Fruit fly (Drosophila melanogaster) S2 (cell line): Measurements from ENCODE around the gene TfIIFalpha.
A peak's percentile ranks its signal among the peaks of the same experiment; 100 is the strongest.

ENCODE experiments used
- CG8478 ChIP-seq: fragments of >200 bp; optimal IDR thresholded peaks from 2 replicates; lab custom pipeline; 2018
- CTCF ChIP-seq, 2 experiments: fragments of >200 bp; optimal IDR thresholded peaks; 2 replicates each; lab custom pipeline; 2018

Gene TfIIFalpha

DNA sequence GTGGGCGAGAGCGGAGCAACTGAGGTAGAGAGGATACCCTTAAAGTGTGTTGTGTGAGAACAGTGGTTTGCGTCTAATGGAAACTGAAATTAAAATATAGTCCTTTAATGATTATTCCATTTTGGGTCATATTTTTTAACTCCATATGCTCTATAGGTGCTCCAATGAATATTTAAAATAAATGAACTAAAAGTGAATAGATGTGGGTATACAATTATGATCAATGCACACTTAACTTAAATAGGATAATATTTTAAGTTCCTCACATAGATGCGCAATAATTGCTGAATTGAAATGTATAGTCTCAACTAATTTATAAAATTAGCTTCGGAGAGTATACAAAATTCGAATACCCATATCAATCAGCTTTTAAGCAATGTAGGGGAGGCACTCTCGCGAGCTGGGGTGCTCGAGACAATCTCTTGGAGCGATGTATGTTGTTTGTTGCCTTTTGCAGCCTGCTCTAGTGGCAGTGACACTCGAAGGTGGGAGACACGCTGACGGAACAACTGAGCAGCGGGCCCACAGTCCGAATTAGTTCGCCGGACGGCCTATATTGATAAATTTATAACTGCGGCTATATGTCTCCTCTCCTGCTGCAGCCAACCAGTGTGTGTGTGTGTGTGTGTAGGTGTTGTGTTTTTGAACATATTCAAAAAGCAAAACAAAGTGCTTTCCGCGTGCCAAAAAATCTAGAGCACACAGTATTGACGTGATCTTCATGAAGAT lies 26.5 kb upstream of the TfIIFalpha start:
- TF ChIP-seq CG8478 (lab: Kevin White, UChicago) (no peak), CTCF (optimal IDR thresholded peaks at IDR 0.05; lab: Kevin White, UChicago) (no peak)

DNA sequence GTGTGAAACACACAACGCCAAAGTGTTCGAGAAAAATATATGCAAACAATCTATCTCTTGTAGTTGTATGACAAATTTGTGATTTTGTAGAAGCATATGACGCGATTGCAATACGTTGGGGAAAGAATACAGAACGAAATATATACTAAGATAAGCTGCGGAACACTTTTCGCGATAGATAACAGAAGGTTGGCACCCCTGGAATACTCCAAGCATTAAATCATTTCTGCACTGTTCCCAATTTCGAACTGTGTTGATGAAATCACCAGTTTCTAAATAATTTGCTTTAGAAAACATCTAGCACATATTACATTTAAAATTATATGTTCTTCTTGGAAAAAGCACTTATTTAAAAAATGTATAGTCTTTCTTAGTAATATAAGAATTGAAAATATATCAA lies 25.9 kb upstream of the TfIIFalpha start:
- TF ChIP-seq CTCF (optimal IDR thresholded peaks at IDR 0.05; lab: Kevin White, UChicago) (no peak), CG8478 (lab: Kevin White, UChicago) (no peak)

- TF ChIP-seq CTCF (optimal IDR thresholded peaks at IDR 0.05; lab: Kevin White, UChicago) (peak in 1 of 2 experiments; percentile 9), CG8478 (lab: Kevin White, UChicago) (no peak)
These were observed 12.2 kb upstream of the TfIIFalpha start, which contains the start of gene CG42724 for dm6 chr3R:6368100-6368499. TSS of gene CG42724 (minus strand) at chr3R:6368288.

DNA sequence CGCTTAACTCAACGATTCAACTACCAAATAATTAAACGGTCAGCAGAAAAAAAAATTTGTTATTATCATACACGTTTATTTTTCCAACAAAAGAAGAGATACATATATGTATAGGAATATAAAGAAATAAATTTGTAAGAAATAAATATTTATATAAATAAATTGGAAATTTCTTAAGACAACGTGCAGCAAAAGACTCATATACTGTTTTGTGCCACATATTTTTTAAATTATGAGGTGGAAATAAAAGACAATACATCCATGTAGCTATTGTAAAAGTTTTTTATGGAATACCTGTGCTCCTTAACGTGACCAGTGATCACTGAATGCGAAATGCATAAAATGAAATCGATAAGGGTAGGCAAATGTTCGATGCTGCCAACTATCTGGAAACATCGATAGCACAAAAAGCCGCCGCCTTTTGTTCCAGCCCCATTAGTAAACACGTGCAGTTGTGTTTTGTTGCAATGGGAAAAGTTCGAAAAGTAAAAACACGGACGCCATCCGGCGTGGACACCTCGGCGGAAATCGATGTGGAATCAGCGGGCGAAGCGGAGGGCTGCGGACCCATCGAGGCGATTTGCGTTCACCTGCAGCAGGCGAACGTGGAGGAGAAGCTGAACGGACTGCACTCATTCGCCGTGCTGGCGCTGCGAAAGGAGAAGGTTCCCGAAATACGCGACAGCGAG lies 11.6 kb upstream of the TfIIFalpha start, which contains the start of gene CG10286:
CG10286 (plus strand) TSS at position 416 of the 689 bp plus-strand sequence.
- TF ChIP-seq CG8478 (lab: Kevin White, UChicago) (no peak), CTCF (optimal IDR thresholded peaks at IDR 0.05; lab: Kevin White, UChicago) (peak in 1 of 2 experiments; percentile 18)

DNA sequence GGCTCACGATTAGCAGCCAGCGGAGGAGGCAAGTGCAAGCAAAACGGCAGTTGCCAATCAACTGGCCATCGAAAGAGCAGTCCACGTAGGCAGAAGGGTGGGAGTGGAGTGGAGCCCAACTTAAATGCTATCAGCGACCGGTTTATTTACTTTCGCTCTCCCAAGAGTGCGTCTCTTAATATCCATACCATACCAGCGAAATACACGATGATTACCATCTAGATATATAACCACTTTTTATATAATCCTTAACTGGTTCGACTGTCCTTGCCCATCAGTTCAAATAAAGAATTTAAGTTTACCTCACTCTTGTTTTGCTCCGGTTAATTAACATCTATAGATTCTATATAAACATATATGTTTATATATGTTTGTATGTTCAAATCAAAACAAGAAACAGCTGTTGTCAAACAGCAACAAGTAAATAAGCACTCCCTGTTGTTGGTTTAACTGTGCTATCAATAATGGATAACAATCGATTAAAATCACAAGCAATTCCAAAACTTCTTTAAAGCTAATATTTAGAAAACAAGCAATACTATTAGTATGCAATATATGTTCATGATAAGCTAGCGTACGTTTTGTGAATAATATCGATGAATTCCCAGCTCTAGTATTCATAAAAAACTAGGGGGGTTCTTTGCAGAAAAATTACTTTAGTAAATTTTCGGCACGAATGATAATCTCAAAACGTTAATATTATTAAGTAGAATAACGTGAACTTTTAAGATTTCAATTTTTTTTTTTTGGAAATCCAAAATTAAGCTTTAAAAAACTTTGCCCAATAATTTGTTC lies 6.6 kb upstream of the TfIIFalpha start:
- TF ChIP-seq CG8478 (lab: Kevin White, UChicago) (no peak), CTCF (optimal IDR thresholded peaks at IDR 0.05; lab: Kevin White, UChicago) (no peak)

dm6 chr3R:6374307-6374574 lies 6.0 kb upstream of the TfIIFalpha start, which contains the start of gene CG42564:
TSS of gene CG42564 (plus strand) at chr3R:6374475.
- no peak for TF ChIP-seq CG8478 (lab: Kevin White, UChicago)
- TF ChIP-seq CTCF (optimal IDR thresholded peaks at IDR 0.05; lab: Kevin White, UChicago): no peak

- TF ChIP-seq CTCF (optimal IDR thresholded peaks at IDR 0.05; lab: Kevin White, UChicago): no peak
- TF ChIP-seq CG8478 (lab: Kevin White, UChicago): no peak
These were observed 4.3 kb upstream of the TfIIFalpha start, which contains the start of gene CRAT for dm6 chr3R:6375944-6376343. TSS of gene CRAT (minus strand) at chr3R:6376044.

DNA sequence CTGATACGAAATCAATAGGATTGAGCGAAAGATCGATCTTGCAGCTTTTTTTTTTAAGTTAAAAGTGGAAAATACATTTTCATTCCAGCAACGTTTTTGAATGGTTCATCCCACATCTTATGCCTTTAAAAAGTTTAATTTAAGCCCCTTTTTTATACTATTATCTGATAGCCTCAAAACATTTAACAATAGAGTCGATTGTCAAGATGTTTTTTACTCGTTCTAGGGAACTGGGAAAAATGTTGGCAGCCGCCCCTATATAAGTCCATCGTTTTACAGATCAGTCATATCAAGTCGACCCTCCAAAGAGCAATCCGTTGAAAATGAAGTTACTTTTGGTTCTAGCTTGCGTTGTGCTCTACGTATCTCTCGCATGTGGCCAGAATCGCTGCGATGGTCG lies 2.8 kb upstream of the TfIIFalpha start, which contains the start of gene CG42537:
CG42537 (plus strand) TSS at position 301 of the 400 bp plus-strand sequence.
- TF ChIP-seq CG8478 (lab: Kevin White, UChicago) (no peak), CTCF (optimal IDR thresholded peaks at IDR 0.05; lab: Kevin White, UChicago) (no peak)

DNA sequence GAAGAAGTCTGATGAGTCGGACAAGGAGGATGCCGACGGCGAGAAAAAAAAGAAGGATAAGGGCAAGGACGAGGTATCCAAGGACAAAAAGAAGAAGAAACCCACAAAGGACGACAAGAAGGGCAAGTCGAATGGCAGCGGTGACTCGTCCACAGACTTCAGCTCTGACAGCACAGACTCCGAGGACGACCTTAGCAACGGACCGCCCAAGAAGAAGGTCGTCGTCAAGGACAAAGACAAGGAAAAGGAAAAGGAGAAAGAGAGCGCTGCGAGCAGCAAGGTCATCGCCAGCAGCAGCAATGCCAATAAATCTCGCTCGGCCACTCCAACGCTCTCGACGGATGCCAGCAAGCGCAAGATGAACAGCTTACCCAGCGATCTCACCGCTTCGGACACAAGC lies 1.5 kb downstream of the TfIIFalpha start:
- TF ChIP-seq CTCF (optimal IDR thresholded peaks at IDR 0.05; lab: Kevin White, UChicago) (no peak), CG8478 (lab: Kevin White, UChicago) (no peak)

DNA sequence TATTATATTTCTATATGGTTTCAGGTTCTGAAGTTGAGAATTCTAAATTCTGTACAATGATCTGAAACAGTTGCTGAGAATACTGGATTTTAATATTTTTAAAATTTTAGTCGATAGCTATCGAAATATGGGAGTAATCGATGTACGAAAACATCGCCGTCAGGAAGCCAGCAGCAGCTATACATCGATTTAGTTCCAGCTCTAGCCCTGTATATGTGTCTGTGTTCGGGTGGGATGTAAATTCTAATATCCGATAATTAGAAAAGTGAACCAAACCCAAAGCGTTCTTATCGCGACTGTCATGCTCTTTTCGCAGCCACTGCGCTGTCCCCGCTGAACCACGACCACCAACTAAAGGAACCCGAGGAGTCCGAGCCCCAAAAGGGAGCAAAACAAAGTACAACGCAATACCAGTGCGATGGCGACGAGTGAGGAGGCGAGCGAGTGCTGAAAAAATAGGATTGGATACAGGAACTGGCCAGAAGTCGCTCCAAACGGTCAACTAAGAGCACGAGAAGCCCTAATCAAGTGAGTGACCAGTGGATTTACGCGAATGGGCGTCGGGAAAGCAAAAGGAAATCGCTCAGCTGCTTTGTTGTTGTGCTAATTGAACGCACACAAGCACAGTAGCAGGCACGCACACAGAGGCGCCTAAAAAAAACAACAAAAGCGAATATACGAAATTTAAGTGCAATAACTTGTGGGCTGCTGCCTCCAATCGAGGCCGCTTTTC lies 2.6 kb downstream of the TfIIFalpha start, which contains the start of gene gzl:
gzl (plus strand) TSS at position 182 of the 733 bp plus-strand sequence.
- no peak for TF ChIP-seq CTCF (optimal IDR thresholded peaks at IDR 0.05; lab: Kevin White, UChicago)
- no peak for TF ChIP-seq CG8478 (lab: Kevin White, UChicago)

dm6 chr3R:6383466-6383769 lies 3.2 kb downstream of the TfIIFalpha start:
- TF ChIP-seq CG8478 (lab: Kevin White, UChicago) (no peak), CTCF (optimal IDR thresholded peaks at IDR 0.05; lab: Kevin White, UChicago) (no peak)

dm6 chr3R:6388414-6388830 lies 8.2 kb downstream of the TfIIFalpha start:
- no peak for TF ChIP-seq CTCF (optimal IDR thresholded peaks at IDR 0.05; lab: Kevin White, UChicago)
- TF ChIP-seq CG8478 (lab: Kevin White, UChicago): no peak

DNA sequence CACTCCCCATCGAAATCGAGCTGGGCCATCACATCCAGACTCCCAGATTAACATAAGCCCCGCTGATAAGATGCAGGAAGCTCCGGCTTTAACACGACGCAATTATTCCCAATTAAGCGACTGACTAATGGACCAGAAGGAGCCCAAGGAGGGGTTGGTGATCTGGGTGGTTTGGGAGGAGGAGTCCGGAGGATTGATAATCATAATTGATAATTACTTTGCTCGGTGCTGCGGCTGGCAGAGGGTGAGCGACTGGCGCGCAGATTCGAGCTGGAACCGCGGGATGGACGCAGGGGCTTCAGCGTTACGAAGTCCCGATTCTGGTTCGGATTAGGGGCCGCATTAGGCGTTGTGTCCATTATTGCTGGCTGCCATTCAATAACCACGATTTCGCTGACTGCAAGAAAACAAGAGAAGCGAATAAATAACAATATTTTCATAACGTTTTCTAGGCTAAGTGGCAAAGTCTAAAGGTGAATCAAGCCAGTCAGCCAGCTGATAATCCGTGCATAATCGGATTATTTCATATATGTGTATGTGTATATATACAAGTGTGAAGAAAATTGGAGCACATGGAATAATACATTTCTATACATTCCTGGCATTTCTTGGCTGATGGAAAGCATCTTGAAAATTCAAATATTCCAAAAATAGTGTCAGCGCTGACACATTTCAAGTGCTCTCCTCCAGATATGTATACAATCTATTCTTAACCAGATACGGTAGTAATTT lies 13.4 kb downstream of the TfIIFalpha start:
- TF ChIP-seq CTCF (optimal IDR thresholded peaks at IDR 0.05; lab: Kevin White, UChicago) (no peak), CG8478 (lab: Kevin White, UChicago) (no peak)

DNA sequence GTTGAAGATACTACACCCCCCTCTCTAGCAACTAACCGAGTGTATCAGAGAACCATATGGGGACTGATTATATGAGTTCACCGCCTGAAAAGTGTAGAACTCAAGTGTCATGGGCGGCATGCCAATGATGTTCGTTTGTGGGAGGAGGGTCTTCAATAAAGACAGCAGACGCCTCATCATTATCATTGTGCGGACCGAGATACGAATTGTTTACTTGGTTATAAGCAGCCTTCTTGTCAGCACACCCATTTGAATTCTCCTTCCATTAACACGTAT lies 13.9 kb downstream of the TfIIFalpha start:
- no peak for TF ChIP-seq CTCF (optimal IDR thresholded peaks at IDR 0.05; lab: Kevin White, UChicago)
- TF ChIP-seq CG8478 (lab: Kevin White, UChicago): no peak
